Worm (Caenorhabditis elegans): Measurements from ENCODE around the gene pqn-53.

pqn-53 gene

ce11 chrV:12028151-12028550 is 37.0 kb downstream of the pqn-53 start:
- TF ChIP-seq pha-4 (tag; optimal IDR thresholded peaks at IDR 0.05) (no peak), unc-62 (GFP tag; optimal IDR thresholded peaks at IDR 0.05) (no peak), blmp-1 (tag; optimal IDR thresholded peaks at IDR 0.05) (no peak), zip-8 (tag; optimal IDR thresholded peaks at IDR 0.05) (no peak), nhr-2 (tag; optimal IDR thresholded peaks at IDR 0.05) (no peak)

DNA sequence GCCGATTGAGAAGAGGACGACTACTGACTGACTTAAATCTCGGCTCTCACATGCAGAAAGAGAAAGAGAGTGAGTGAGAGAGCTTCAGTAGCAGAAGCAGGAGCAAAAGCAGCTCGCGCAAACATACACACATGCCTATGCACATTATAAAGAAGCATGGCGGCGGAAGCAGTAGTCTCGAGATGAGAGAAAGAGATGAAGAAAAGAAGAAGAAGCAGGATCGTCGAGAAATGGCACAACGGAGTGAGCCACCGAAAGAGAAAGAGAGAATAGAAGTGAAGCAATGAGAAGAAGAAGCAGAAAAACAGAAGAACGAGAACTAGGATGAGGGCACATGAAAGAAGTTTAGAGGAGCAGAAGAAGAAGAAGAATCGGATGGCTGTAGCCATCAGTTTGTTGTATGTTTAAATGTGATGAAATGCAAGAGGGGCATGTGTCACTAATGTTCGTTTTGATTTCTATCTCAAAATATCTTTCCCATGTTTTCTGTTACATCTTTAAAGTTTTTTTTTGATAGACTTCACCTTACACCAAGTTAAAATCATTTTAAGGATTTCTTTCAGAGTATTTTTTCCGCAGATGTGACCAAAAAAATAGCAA is 38.2 kb downstream of the pqn-53 start:
- TF ChIP-seq unc-120 (tag; optimal IDR thresholded peaks at IDR 0.05; ENCODE audit: poor library complexity, severe bottlenecking) (peak; percentile 81), ces-1 (GFP tag; optimal IDR thresholded peaks at IDR 0.05) (peak; percentile 65), elt-1 (tag; optimal IDR thresholded peaks at IDR 0.05; ENCODE audit: borderline replicate concordance, insufficient read depth) (no peak), unc-62 (GFP tag; optimal IDR thresholded peaks at IDR 0.05) (peak; percentile 66), hlh-1 (tag; optimal IDR thresholded peaks at IDR 0.05) (peak; percentile 17), sem-2 (GFP tag; optimal IDR thresholded peaks at IDR 0.05) (no peak), ceh-83 (GFP tag; optimal IDR thresholded peaks at IDR 0.05) (no peak), lin-13 (tag; optimal IDR thresholded peaks at IDR 0.05) (peak; percentile 4)

DNA sequence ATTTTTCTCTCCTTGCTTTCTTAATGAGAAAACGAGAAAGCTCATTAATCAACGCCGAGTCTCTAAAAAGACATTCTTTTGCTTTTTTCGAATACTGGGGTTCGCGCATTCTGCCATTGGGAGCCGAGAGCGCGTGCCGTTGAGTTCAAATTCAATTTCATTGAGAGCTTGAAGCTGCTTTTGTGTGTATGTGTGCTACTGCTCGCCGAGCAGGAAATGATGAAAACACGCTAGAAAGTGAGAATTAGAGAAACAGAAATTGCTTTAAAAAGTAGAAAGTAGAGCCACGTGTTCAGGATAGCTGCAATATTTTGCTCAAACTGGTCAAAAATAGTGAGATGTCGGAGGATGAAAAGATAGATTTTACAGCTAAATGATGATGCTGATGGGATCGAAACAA is 39.5 kb downstream of the pqn-53 start:
- TF ChIP-seq nhr-76 (tag; optimal IDR thresholded peaks at IDR 0.05) (no peak), drap-1 (GFP tag; optimal IDR thresholded peaks at IDR 0.05) (no peak), unc-120 (tag; optimal IDR thresholded peaks at IDR 0.05; ENCODE audit: poor library complexity, severe bottlenecking) (peak; percentile 19), ces-1 (GFP tag; optimal IDR thresholded peaks at IDR 0.05) (peak; percentile 93)

DNA sequence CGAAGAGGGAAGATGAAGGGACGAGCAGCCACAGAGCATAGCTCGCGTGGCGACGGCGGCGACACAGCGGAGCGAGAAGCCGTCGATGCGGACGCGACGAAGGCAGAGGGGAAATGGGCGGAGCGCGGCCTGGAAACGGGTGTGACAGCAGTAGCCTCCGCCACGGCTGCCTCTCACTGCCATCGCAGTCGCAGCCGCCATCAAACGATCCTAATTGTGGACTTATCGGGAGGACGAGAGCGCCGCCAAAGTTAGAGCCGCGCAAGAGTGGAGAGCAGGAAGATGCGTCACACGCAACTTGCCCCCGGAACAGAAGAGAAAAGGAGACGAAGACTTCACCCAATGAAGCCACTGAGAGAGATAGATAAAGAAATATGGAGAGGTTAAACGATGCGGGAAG is 40.9 kb downstream of the pqn-53 start:
- TF ChIP-seq snpc-4 (tag; optimal IDR thresholded peaks at IDR 0.05) (no peak), mab-5 (tag; optimal IDR thresholded peaks at IDR 0.05) (no peak), M03D4.4 (tag; optimal IDR thresholded peaks at IDR 0.05) (no peak), cnd-1 (tag; optimal IDR thresholded peaks at IDR 0.05) (no peak), sptf-1 (tag; optimal IDR thresholded peaks at IDR 0.05) (peak; percentile 63), bed-3 (GFP tag; optimal IDR thresholded peaks at IDR 0.05) (no peak), unc-62 (GFP tag; optimal IDR thresholded peaks at IDR 0.05) (no peak), flh-1 (GFP tag; optimal IDR thresholded peaks at IDR 0.05) (no peak), tbx-8 (GFP tag; optimal IDR thresholded peaks at IDR 0.05) (no peak), mls-2 (tag; optimal IDR thresholded peaks at IDR 0.05) (peak; percentile 10), ceh-83 (GFP tag; optimal IDR thresholded peaks at IDR 0.05) (no peak), ham-2 (GFP tag; optimal IDR thresholded peaks at IDR 0.05) (no peak), hlh-1 (tag; optimal IDR thresholded peaks at IDR 0.05) (no peak), nhr-28 (tag; optimal IDR thresholded peaks at IDR 0.05) (no peak), ceh-43 (GFP tag; optimal IDR thresholded peaks at IDR 0.05) (no peak), lin-13 (tag; optimal IDR thresholded peaks at IDR 0.05) (no peak), pha-4 (tag; optimal IDR thresholded peaks at IDR 0.05) (no peak), nhr-2 (tag; optimal IDR thresholded peaks at IDR 0.05) (no peak), nhr-12 (tag; optimal IDR thresholded peaks at IDR 0.05) (no peak), unc-39 (tag; optimal IDR thresholded peaks at IDR 0.05) (no peak), mep-1 (tag; optimal IDR thresholded peaks at IDR 0.05) (no peak), ces-1 (GFP tag; optimal IDR thresholded peaks at IDR 0.05) (peak; percentile 38), blmp-1 (tag; optimal IDR thresholded peaks at IDR 0.05) (no peak)

- TF ChIP-seq ces-1 (GFP tag; optimal IDR thresholded peaks at IDR 0.05) = no peak
- TF ChIP-seq lsy-2 (tag; optimal IDR thresholded peaks at IDR 0.05) = no peak
- TF ChIP-seq lin-32 (GFP tag; optimal IDR thresholded peaks at IDR 0.05) = no peak
- TF ChIP-seq elt-3 (tag; optimal IDR thresholded peaks at IDR 0.05) = no peak
- no peak for TF ChIP-seq sptf-1 (tag; optimal IDR thresholded peaks at IDR 0.05)
- TF ChIP-seq zip-8 (tag; optimal IDR thresholded peaks at IDR 0.05) = no peak
- no peak for TF ChIP-seq mls-2 (tag; optimal IDR thresholded peaks at IDR 0.05)
- TF ChIP-seq unc-39 (tag; optimal IDR thresholded peaks at IDR 0.05) = no peak
- TF ChIP-seq snpc-4 (tag; optimal IDR thresholded peaks at IDR 0.05) = no peak
Observed at ce11 chrV:12020940-12021339, 44.3 kb downstream of the pqn-53 start.
